Fruit fly (Drosophila melanogaster): ENCODE results near the gene Rab23.

Rab23 gene

dm6 chr3R:5685269-5686048 lies at the start of gene Rab23, which contains the start of gene plx:
TSS of gene Rab23 (minus strand) at chr3R:5685434.
TSS of gene plx (plus strand) at chr3R:5685855.
- TF ChIP-seq CG8478 (optimal IDR thresholded peaks at IDR 0.05): no peak
- peak in 1 of 2 experiments; percentile 27 for TF ChIP-seq CTCF (optimal IDR thresholded peaks at IDR 0.05)

dm6 chr3R:5733181-5733580 lies 47.9 kb upstream of the Rab23 start, which contains the start of gene CG1239:
TSS of gene CG1239 (plus strand) at chr3R:5733513.
- TF ChIP-seq CTCF (optimal IDR thresholded peaks at IDR 0.05) (no peak), CG8478 (optimal IDR thresholded peaks at IDR 0.05) (no peak)

dm6 chr3R:5727724-5728365 lies 42.6 kb upstream of the Rab23 start:
- no peak for TF ChIP-seq CG8478 (optimal IDR thresholded peaks at IDR 0.05)
- TF ChIP-seq CTCF (optimal IDR thresholded peaks at IDR 0.05): no peak

- TF ChIP-seq CG8478 (optimal IDR thresholded peaks at IDR 0.05) (no peak), CTCF (optimal IDR thresholded peaks at IDR 0.05) (no peak)
These were observed 37.9 kb upstream of the Rab23 start for dm6 chr3R:5723122-5723521.

- TF ChIP-seq CG8478 (optimal IDR thresholded peaks at IDR 0.05) (no peak), CTCF (optimal IDR thresholded peaks at IDR 0.05) (no peak)
These were observed 31.6 kb upstream of the Rab23 start, which contains the start of gene cas for dm6 chr3R:5716755-5717309. TSS of gene cas (minus strand) at chr3R:5716805.

- TF ChIP-seq CTCF (optimal IDR thresholded peaks at IDR 0.05) (no peak), CG8478 (optimal IDR thresholded peaks at IDR 0.05) (no peak)
These were observed 20.3 kb upstream of the Rab23 start for dm6 chr3R:5705469-5706067.

dm6 chr3R:5704982-5705381 lies 19.7 kb upstream of the Rab23 start:
- TF ChIP-seq CG8478 (optimal IDR thresholded peaks at IDR 0.05): no peak
- no peak for TF ChIP-seq CTCF (optimal IDR thresholded peaks at IDR 0.05)

dm6 chr3R:5701104-5701503 lies 15.9 kb upstream of the Rab23 start:
- no peak for TF ChIP-seq CG8478 (optimal IDR thresholded peaks at IDR 0.05)
- TF ChIP-seq CTCF (optimal IDR thresholded peaks at IDR 0.05): no peak

- TF ChIP-seq CG8478 (optimal IDR thresholded peaks at IDR 0.05) (no peak), CTCF (optimal IDR thresholded peaks at IDR 0.05) (no peak)
These were observed 11.2 kb upstream of the Rab23 start for dm6 chr3R:5696384-5696783.

dm6 chr3R:5694461-5694860 lies 9.2 kb upstream of the Rab23 start:
- TF ChIP-seq CG8478 (optimal IDR thresholded peaks at IDR 0.05): no peak
- TF ChIP-seq CTCF (optimal IDR thresholded peaks at IDR 0.05): no peak

dm6 chr3R:5693186-5693585 lies 8.0 kb upstream of the Rab23 start, which contains the start of gene CG2104:
TSS of gene CG2104 (minus strand) at chr3R:5693286.
- TF ChIP-seq CTCF (optimal IDR thresholded peaks at IDR 0.05) (no peak), CG8478 (optimal IDR thresholded peaks at IDR 0.05) (no peak)

dm6 chr3R:5691042-5691441 lies 5.8 kb upstream of the Rab23 start:
- TF ChIP-seq CTCF (optimal IDR thresholded peaks at IDR 0.05): no peak
- TF ChIP-seq CG8478 (optimal IDR thresholded peaks at IDR 0.05): no peak

- no peak for TF ChIP-seq CG8478 (optimal IDR thresholded peaks at IDR 0.05)
- TF ChIP-seq CTCF (optimal IDR thresholded peaks at IDR 0.05): no peak
These were observed 4.4 kb upstream of the Rab23 start for dm6 chr3R:5689626-5690025.

dm6 chr3R:5686049-5686757 lies 969 bp upstream of the Rab23 start:
- TF ChIP-seq CTCF (optimal IDR thresholded peaks at IDR 0.05): no peak
- TF ChIP-seq CG8478 (optimal IDR thresholded peaks at IDR 0.05): no peak
